Worm (Caenorhabditis elegans): ENCODE data around the gene srh-23.

DNA sequence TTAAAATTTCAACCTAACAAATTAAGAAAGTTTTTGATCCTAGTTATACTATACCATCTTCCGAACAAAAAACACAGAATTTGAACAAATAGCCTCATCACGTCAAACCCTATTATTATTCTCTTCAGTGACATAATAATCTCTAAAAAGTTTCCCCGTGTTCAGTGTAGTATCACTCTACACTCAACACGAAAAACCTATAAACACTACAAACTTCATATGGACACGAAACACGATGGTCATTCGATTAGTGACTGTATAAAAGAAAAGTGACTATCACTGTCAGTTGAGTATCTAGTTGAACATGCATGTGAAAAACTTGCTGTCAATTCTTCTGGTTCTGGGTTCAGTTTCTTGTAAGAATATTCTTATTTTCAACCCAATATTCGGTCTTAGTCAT is 17.2 kb upstream of the srh-23 start, which contains the start of gene ugt-8:
- TF ChIP-seq skn-1 (tag; optimal IDR thresholded peaks at IDR 0.05) (no peak), lin-39 (tag; optimal IDR thresholded peaks at IDR 0.05) (no peak), nhr-25 (tag; optimal IDR thresholded peaks at IDR 0.05) (no peak), aly-2 (tag; optimal IDR thresholded peaks at IDR 0.05) (no peak)
